Worm (Caenorhabditis elegans) whole organism, L1 larva: ENCODE data around the gene C24H11.2.
A peak's percentile ranks its signal among the peaks of the same experiment; 100 is the strongest.

ENCODE experiments used
- C34B4.2 ChIP-seq: sonication (generic microtip); optimal IDR thresholded peaks from 2 replicates; lab custom pipeline; 2017; ENCODE audit warnings: mild to moderate bottlenecking, missing genetic modification characterization, missing compliant biosample characterization
- F16B12.6 ChIP-seq: fragments of 150-350 bp; optimal IDR thresholded peaks from 2 replicates; lab custom pipeline; 2014; ENCODE audit warnings: missing biosample characterization, missing genetic modification characterization
- aha-1 ChIP-seq: fragments of 150-350 bp; optimal IDR thresholded peaks from 2 replicates; lab custom pipeline; 2014; ENCODE audit warnings: missing biosample characterization, missing genetic modification characterization
- alr-1 ChIP-seq: fragments of 200-800 bp; sonication (Bioruptor generic); optimal IDR thresholded peaks from 2 replicates; lab custom pipeline; 2018; ENCODE audit warnings: borderline replicate concordance, mild to moderate bottlenecking, missing genetic modification characterization, missing compliant biosample characterization
- blmp-1 ChIP-seq: fragments of 150-350 bp; optimal IDR thresholded peaks from 2 replicates; lab custom pipeline; 2014; ENCODE audit warnings: missing biosample characterization, missing genetic modification characterization
- ceh-63 ChIP-seq: fragments of 200-800 bp; sonication (Bioruptor generic); optimal IDR thresholded peaks from 2 replicates; lab custom pipeline; 2018; ENCODE audit warnings: mild to moderate bottlenecking, missing genetic modification characterization, missing compliant biosample characterization
- ceh-88 ChIP-seq: fragments of 200-800 bp; sonication (Bioruptor generic); IDR thresholded peaks from 2 replicates; pipeline ENCODE4 v1.3.6; 2022; ENCODE audit warnings: missing genetic modification characterization, missing compliant biosample characterization
- ceh-90 ChIP-seq: sonication (generic microtip); optimal IDR thresholded peaks from 2 replicates; lab custom pipeline; 2016; ENCODE audit warnings: missing genetic modification characterization, missing compliant biosample characterization
- dpl-1 ChIP-seq, 3 experiments: fragments of 150-350 bp in 2 of 3; sonication (generic microtip) in 1 of 3; optimal IDR thresholded peaks; 2 replicates each; lab custom pipeline; 2014 to 2017; ENCODE audit warnings: missing biosample characterization in 3 of 3, missing genetic modification characterization in 3 of 3, missing genetic modification reagents in 3 of 3
- dsc-1 ChIP-seq: sonication (generic microtip); optimal IDR thresholded peaks from 2 replicates; lab custom pipeline; 2016; ENCODE audit warnings: mild to moderate bottlenecking, missing genetic modification characterization, missing compliant biosample characterization
- efl-1 ChIP-seq, 4 experiments: fragments of 150-350 bp; optimal IDR thresholded peaks in 3 of 4; peaks in 1 of 4; 1 replicate in 1 of 4; 2 replicates in 3 of 4; lab custom pipeline; 2014; ENCODE audit warnings: missing biosample characterization in 2 of 4, missing genetic modification characterization in 2 of 4, missing genetic modification reagents in 2 of 4
- egl-13 ChIP-seq: sonication (generic microtip); optimal IDR thresholded peaks from 2 replicates; lab custom pipeline; 2016; ENCODE audit warnings: missing genotype, missing genetic modification reagents, missing genetic modification characterization, missing compliant biosample characterization
- elt-2 ChIP-seq: sonication (generic microtip); optimal IDR thresholded peaks from 2 replicates; lab custom pipeline; 2016; ENCODE audit warnings: missing genetic modification characterization, mild to moderate bottlenecking, inconsistent platforms, missing compliant biosample characterization, missing genetic modification reagents
- elt-3 ChIP-seq, 6 experiments: fragments of 150-350 bp in 1 of 6; sonication (generic microtip); optimal IDR thresholded peaks; 2 replicates each; lab custom pipeline; 2017 to 2018; ENCODE audit warnings: missing biosample characterization in 6 of 6, missing genetic modification characterization in 6 of 6, inconsistent platforms in 1 of 6
- ets-5 ChIP-seq: fragments of 200-800 bp; sonication (Bioruptor generic); IDR thresholded peaks from 2 replicates; pipeline ENCODE4 v1.3.6; 2022; ENCODE audit warnings: missing genetic modification characterization, missing compliant biosample characterization
- fkh-8 ChIP-seq: sonication (generic microtip); optimal IDR thresholded peaks from 2 replicates; lab custom pipeline; 2016; ENCODE audit warnings: mild to moderate bottlenecking, missing genetic modification characterization, missing compliant biosample characterization
- hpl-2 ChIP-seq: fragments of 150-350 bp; optimal IDR thresholded peaks from 2 replicates; lab custom pipeline; 2014; ENCODE audit warnings: missing biosample characterization, missing genetic modification reagents, missing genetic modification characterization
- lin-14 ChIP-seq: fragments of 200-800 bp; sonication (Bioruptor generic); optimal IDR thresholded peaks from 2 replicates; lab custom pipeline; 2018; ENCODE audit warnings: mild to moderate bottlenecking, missing genetic modification characterization, moderate library complexity, missing compliant biosample characterization
- lsy-2 ChIP-seq, 2 experiments: fragments of 150-350 bp; optimal IDR thresholded peaks; 2 replicates each; lab custom pipeline; 2014; ENCODE audit warnings: missing biosample characterization in 2 of 2, missing genetic modification characterization in 2 of 2
- mab-9 ChIP-seq: fragments of 200-800 bp; sonication (Bioruptor generic); IDR thresholded peaks from 2 replicates; pipeline ENCODE4 v1.3.6; 2022; ENCODE audit warnings: missing genetic modification reagents, missing genetic modification characterization, missing compliant biosample characterization
- mef-2 ChIP-seq: fragments of 150-350 bp; optimal IDR thresholded peaks from 2 replicates; lab custom pipeline; 2014; ENCODE audit warnings: missing biosample characterization, missing genetic modification characterization
- mep-1 ChIP-seq: fragments of 150-350 bp; optimal IDR thresholded peaks from 2 replicates; lab custom pipeline; 2014; ENCODE audit warnings: missing biosample characterization, missing genetic modification characterization
- nhr-20 ChIP-seq: sonication (generic microtip); optimal IDR thresholded peaks from 2 replicates; lab custom pipeline; 2016; ENCODE audit warnings: mild to moderate bottlenecking, missing genetic modification characterization, missing compliant biosample characterization
- nhr-237 ChIP-seq: fragments of 150-350 bp; optimal IDR thresholded peaks from 2 replicates; lab custom pipeline; 2014; ENCODE audit warnings: missing biosample characterization, missing genetic modification characterization
- nhr-47 ChIP-seq: sonication (generic microtip); optimal IDR thresholded peaks from 2 replicates; lab custom pipeline; 2016; ENCODE audit warnings: mild to moderate bottlenecking, missing genetic modification characterization, moderate library complexity, missing compliant biosample characterization
- nhr-71 ChIP-seq: sonication (generic microtip); optimal IDR thresholded peaks from 2 replicates; lab custom pipeline; 2016; ENCODE audit warnings: mild to moderate bottlenecking, missing genetic modification characterization, moderate library complexity, missing compliant biosample characterization
- nhr-84 ChIP-seq: sonication (generic microtip); optimal IDR thresholded peaks from 2 replicates; lab custom pipeline; 2017; ENCODE audit warnings: missing biosample characterization, missing genetic modification characterization
- nhr-90 ChIP-seq: sonication (generic microtip); optimal IDR thresholded peaks from 2 replicates; lab custom pipeline; 2016; ENCODE audit warnings: mild to moderate bottlenecking, missing genetic modification characterization, missing compliant biosample characterization; ENCODE audit not compliant: poor library complexity
- pag-3 ChIP-seq: sonication (generic microtip); optimal IDR thresholded peaks from 2 replicates; lab custom pipeline; 2017; ENCODE audit warnings: missing genetic modification characterization, mild to moderate bottlenecking, missing compliant biosample characterization, antibody characterized with exemption, borderline replicate concordance; ENCODE audit not compliant: insufficient read depth
- pax-3 ChIP-seq: fragments of 200-800 bp; sonication (Bioruptor generic); optimal IDR thresholded peaks from 2 replicates; lab custom pipeline; 2018; ENCODE audit warnings: mild to moderate bottlenecking, missing genetic modification characterization, moderate library complexity, missing compliant biosample characterization
- skn-1 ChIP-seq: fragments of 150-350 bp; optimal IDR thresholded peaks from 2 replicates; lab custom pipeline; 2014; ENCODE audit warnings: missing biosample characterization, missing genetic modification characterization
- snpc-4 ChIP-seq: fragments of 150-350 bp; optimal IDR thresholded peaks from 2 replicates; lab custom pipeline; 2014; ENCODE audit warnings: missing biosample characterization, missing genetic modification characterization
- snu-23 ChIP-seq: sonication (generic microtip); optimal IDR thresholded peaks from 2 replicates; lab custom pipeline; 2016; ENCODE audit warnings: missing genetic modification characterization, missing compliant biosample characterization
- sox-4 ChIP-seq: sonication (generic microtip); optimal IDR thresholded peaks from 2 replicates; lab custom pipeline; 2016; ENCODE audit warnings: missing genetic modification characterization, missing compliant biosample characterization
- swsn-7 ChIP-seq: sonication (generic microtip); optimal IDR thresholded peaks from 2 replicates; lab custom pipeline; 2016; ENCODE audit warnings: missing genetic modification characterization, missing compliant biosample characterization
- tbx-2 ChIP-seq: sonication (generic microtip); optimal IDR thresholded peaks from 2 replicates; lab custom pipeline; 2016; ENCODE audit warnings: missing genetic modification characterization, missing compliant biosample characterization
- unc-130 ChIP-seq: fragments of 150-350 bp; optimal IDR thresholded peaks from 2 replicates; lab custom pipeline; 2017; ENCODE audit warnings: missing biosample characterization, missing genetic modification characterization, inconsistent platforms
- unc-30 ChIP-seq: sonication (generic microtip); optimal IDR thresholded peaks from 2 replicates; lab custom pipeline; 2017; ENCODE audit warnings: missing biosample characterization, missing genetic modification characterization
- xbp-1 ChIP-seq: sonication (generic microtip); optimal IDR thresholded peaks from 2 replicates; lab custom pipeline; 2016; ENCODE audit warnings: missing genetic modification characterization, missing compliant biosample characterization
- ztf-11 ChIP-seq, 2 experiments: sonication (generic microtip); optimal IDR thresholded peaks; 2 replicates each; lab custom pipeline; 2016 to 2017; ENCODE audit warnings: missing genetic modification characterization in 2 of 2, missing biosample characterization in 1 of 2, missing compliant biosample characterization in 1 of 2
- ztf-4 ChIP-seq: fragments of 150-350 bp; optimal IDR thresholded peaks from 2 replicates; lab custom pipeline; 2014; ENCODE audit warnings: missing biosample characterization, missing genetic modification characterization

Gene C24H11.2

ce11 chrIII:11836734-11837133 lies 44.6 kb upstream of the C24H11.2 start:
- TF ChIP-seq pax-3 (no peak), xbp-1 (tag; lab: Kevin White, UChicago) (no peak), nhr-84 (no peak), C34B4.2 (no peak), skn-1 (tag; lab: Kevin White, UChicago) (peak; percentile 97)

- no peak for TF ChIP-seq swsn-7
- TF ChIP-seq mab-9 (GFP tag; lab: Robert Waterston, UW): no peak
- no peak for TF ChIP-seq pag-3 (tag; lab: Kevin White, UChicago)
- no peak for TF ChIP-seq snu-23 (GFP tag; lab: Kevin White, UChicago)
- no peak for TF ChIP-seq nhr-237 (tag; lab: Kevin White, UChicago)
- TF ChIP-seq ztf-4 (tag; lab: Kevin White, UChicago): no peak
- no peak for TF ChIP-seq xbp-1 (tag; lab: Kevin White, UChicago)
- TF ChIP-seq nhr-20 (tag; lab: Kevin White, UChicago): no peak
- TF ChIP-seq dpl-1 (GFP tag; optimal IDR thresholded peaks at IDR 0.05; lab: Kevin White, UChicago): no peak
- no peak for TF ChIP-seq elt-3 (tag; optimal IDR thresholded peaks at IDR 0.05; lab: Kevin White, UChicago)
- peak; percentile 31 for TF ChIP-seq dsc-1 (tag; lab: Kevin White, UChicago)
- no peak for TF ChIP-seq nhr-90 (tag; lab: Kevin White, UChicago)
- no peak for TF ChIP-seq hpl-2
- peak; percentile 59 for TF ChIP-seq lin-14 (GFP tag; lab: Kevin White, UChicago)
- no peak for TF ChIP-seq aha-1 (tag; lab: Kevin White, UChicago)
- TF ChIP-seq sox-4 (tag; lab: Kevin White, UChicago): peak; percentile 31
- TF ChIP-seq F16B12.6 (tag; lab: Kevin White, UChicago): no peak
- TF ChIP-seq ceh-63 (GFP tag; lab: Kevin White, UChicago): no peak
- TF ChIP-seq efl-1 (optimal IDR thresholded peaks at IDR 0.05; lab: Kevin White, UChicago): no peak
- no peak for TF ChIP-seq efl-1 (GFP tag; optimal IDR thresholded peaks at IDR 0.05 in 1 of 2; lab: Kevin White, UChicago)
- peak; percentile 55 for TF ChIP-seq nhr-71
- TF ChIP-seq fkh-8 (tag; lab: Kevin White, UChicago): peak; percentile 83
- TF ChIP-seq tbx-2 (tag; lab: Kevin White, UChicago): no peak
- peak; percentile 15 for TF ChIP-seq egl-13
- no peak for TF ChIP-seq mep-1 (tag; lab: Kevin White, UChicago)
- no peak for TF ChIP-seq alr-1 (tag; lab: Kevin White, UChicago)
- no peak for TF ChIP-seq elt-2 (tag; lab: Kevin White, UChicago)
- TF ChIP-seq unc-130 (tag; lab: Kevin White, UChicago): no peak
- TF ChIP-seq ztf-11 (tag; optimal IDR thresholded peaks at IDR 0.05; lab: Kevin White, UChicago): no peak
- no peak for TF ChIP-seq ets-5
- no peak for TF ChIP-seq snpc-4
- TF ChIP-seq unc-30 (tag; lab: Kevin White, UChicago): no peak
- TF ChIP-seq lsy-2 (tag; optimal IDR thresholded peaks at IDR 0.05; lab: Kevin White, UChicago): peak in 1 of 2 experiments; percentile 40
- peak; percentile 17 for TF ChIP-seq nhr-47 (tag; lab: Kevin White, UChicago)
- TF ChIP-seq ceh-90 (tag; lab: Kevin White, UChicago): no peak
- TF ChIP-seq nhr-84: no peak
- TF ChIP-seq blmp-1: no peak
- no peak for TF ChIP-seq mef-2
- TF ChIP-seq ceh-88 (GFP tag; lab: Robert Waterston, UW): no peak
These were observed 43.9 kb upstream of the C24H11.2 start for ce11 chrIII:11836054-11836453.
